Worm (Caenorhabditis elegans) whole organism, L4 larva: ENCODE measurements around the gene srg-41.

Experiments
- F10B5.3 ChIP-seq: sonication (generic microtip); optimal IDR thresholded peaks from 2 replicates; lab custom pipeline; 2016; ENCODE audit warnings: mild to moderate bottlenecking, missing genetic modification characterization, missing compliant biosample characterization
- ZK546.5 ChIP-seq, 2 experiments: sonication (generic microtip); optimal IDR thresholded peaks; 2 replicates each; lab custom pipeline; 2017; ENCODE audit warnings: missing biosample characterization in 2 of 2, missing genetic modification characterization in 2 of 2
- cey-2 ChIP-seq: sonication (generic microtip); optimal IDR thresholded peaks from 3 replicates; lab custom pipeline; 2017; ENCODE audit warnings: missing genetic modification characterization, mild to moderate bottlenecking, missing compliant biosample characterization, antibody characterized with exemption, borderline replicate concordance; ENCODE audit not compliant: insufficient read depth
- daf-8 ChIP-seq: fragments of 200-800 bp; sonication (Bioruptor generic); IDR thresholded peaks from 2 replicates; pipeline ENCODE4 v1.3.6; 2022; ENCODE audit warnings: missing genetic modification characterization, missing compliant biosample characterization
- fos-1 ChIP-seq: fragments of 150-350 bp; optimal IDR thresholded peaks from 2 replicates; lab custom pipeline; 2014; ENCODE audit warnings: missing biosample characterization, missing genetic modification characterization
- mdl-1 ChIP-seq, 2 experiments: fragments of 150-350 bp in 1 of 2; sonication (generic microtip) in 1 of 2; optimal IDR thresholded peaks; 2 replicates each; lab custom pipeline; 2014 to 2017; ENCODE audit warnings: missing biosample characterization in 2 of 2, missing genetic modification characterization in 2 of 2
- nhr-102 ChIP-seq: sonication (generic microtip); optimal IDR thresholded peaks from 2 replicates; lab custom pipeline; 2016; ENCODE audit warnings: mild to moderate bottlenecking, missing genetic modification characterization, moderate library complexity, missing compliant biosample characterization
- pqm-1 ChIP-seq: sonication (generic microtip); optimal IDR thresholded peaks from 2 replicates; lab custom pipeline; 2017; ENCODE audit warnings: missing biosample characterization, missing genetic modification characterization
- unc-39 ChIP-seq: sonication (generic microtip); optimal IDR thresholded peaks from 2 replicates; lab custom pipeline; 2017; ENCODE audit warnings: missing biosample characterization, missing genetic modification characterization

ce11 chrV:11190983-11191382, 29.3 kb upstream of the srg-41 start, which contains the start of gene lgc-49:
- TF ChIP-seq unc-39 (tag; lab: Kevin White, UChicago) (no peak), daf-8 (GFP tag; lab: Robert Waterston, UW) (no peak), ZK546.5 (tag; optimal IDR thresholded peaks at IDR 0.05; lab: Kevin White, UChicago) (no peak), mdl-1 (tag; optimal IDR thresholded peaks at IDR 0.05; lab: Kevin White, UChicago) (no peak), nhr-102 (tag; lab: Kevin White, UChicago) (no peak), fos-1 (tag; lab: Kevin White, UChicago) (no peak), F10B5.3 (tag; lab: Kevin White, UChicago) (no peak), pqm-1 (tag; lab: Kevin White, UChicago) (no peak), cey-2 (tag; lab: Kevin White, UChicago) (no peak)
